Worm (Caenorhabditis elegans): ENCODE results near the gene F40F12.3.

Gene F40F12.3

DNA sequence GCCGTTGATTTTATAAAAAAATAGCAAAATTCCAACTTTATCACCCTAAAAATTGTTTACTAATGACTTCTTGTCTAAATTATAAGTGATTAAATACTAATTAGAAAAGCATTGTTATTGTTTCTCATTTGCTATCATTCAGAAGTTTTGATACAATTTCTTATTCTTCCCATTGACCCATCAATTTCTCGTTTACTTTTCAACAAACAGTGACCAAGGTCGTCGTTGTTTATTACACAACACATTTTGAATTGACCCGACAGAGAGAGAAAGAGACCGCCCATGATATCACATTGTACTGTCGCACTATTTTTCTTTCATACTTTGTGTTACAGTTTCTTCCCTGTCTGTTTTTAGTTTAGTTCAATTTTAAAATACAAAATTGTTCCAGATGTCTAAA lies 6.7 kb upstream of the F40F12.3 start, which contains the start of gene ttr-2:
ttr-2 (plus strand) TSS at position 392 of the 400 bp plus-strand sequence.
- no peak for TF ChIP-seq unc-62 (GFP tag; optimal IDR thresholded peaks at IDR 0.05)

DNA sequence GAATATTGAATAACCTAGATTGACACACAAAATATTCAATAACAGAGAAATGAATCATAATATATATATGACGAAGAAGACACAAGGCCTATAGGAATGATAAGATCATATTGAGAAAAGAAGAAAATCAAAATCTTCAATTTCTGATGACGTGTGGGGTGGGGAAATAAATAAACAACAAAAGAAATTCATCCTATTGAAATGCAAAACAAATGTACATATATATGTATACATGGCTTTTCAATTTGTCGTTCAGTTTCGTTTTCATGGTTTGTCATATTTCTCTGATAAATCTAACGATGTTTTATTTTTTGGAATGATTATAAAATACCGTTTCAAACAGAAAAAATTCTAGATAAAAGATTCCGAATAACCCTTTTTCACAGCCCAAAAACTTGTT lies 6.0 kb upstream of the F40F12.3 start, which contains the start of gene ttr-3:
ttr-3 (minus strand) TSS at position 101 of the 400 bp plus-strand sequence.
- TF ChIP-seq unc-62 (GFP tag; optimal IDR thresholded peaks at IDR 0.05): no peak

ce11 chrIII:9922874-9923273 lies 2.2 kb upstream of the F40F12.3 start, which contains the start of gene cbp-2:
cbp-2 (plus strand) TSS chrIII:9923174.
- TF ChIP-seq unc-62 (GFP tag; optimal IDR thresholded peaks at IDR 0.05): no peak

- no peak for TF ChIP-seq unc-62 (GFP tag; optimal IDR thresholded peaks at IDR 0.05)
Measured at ce11 chrIII:9922310-9922709, 1.6 kb upstream of the F40F12.3 start.

- TF ChIP-seq unc-62 (GFP tag; optimal IDR thresholded peaks at IDR 0.05): no peak
Measured at ce11 chrIII:9913722-9914121, 6.9 kb downstream of the F40F12.3 start, which contains the start of gene cbp-3. cbp-3 (plus strand) TSS chrIII:9913993.

DNA sequence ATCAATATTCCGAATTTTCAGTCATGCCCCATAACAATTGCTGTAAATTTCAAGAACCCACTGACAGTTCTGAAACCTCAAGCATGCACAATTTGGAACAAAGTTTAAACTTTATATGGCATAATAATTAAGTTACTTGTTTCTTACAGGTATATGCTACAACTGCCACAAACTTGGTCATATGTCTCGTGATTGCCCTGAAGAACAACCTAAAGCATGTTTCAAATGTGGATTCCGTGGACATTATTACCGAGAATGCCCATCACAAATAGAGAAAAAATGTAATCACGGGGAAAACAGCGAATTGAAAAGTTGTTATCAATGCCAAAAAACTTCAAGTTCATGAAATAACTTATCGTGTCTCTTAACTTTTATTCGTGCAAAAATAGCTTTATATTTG lies 7.7 kb downstream of the F40F12.3 start:
- TF ChIP-seq unc-62 (GFP tag; optimal IDR thresholded peaks at IDR 0.05): no peak

DNA sequence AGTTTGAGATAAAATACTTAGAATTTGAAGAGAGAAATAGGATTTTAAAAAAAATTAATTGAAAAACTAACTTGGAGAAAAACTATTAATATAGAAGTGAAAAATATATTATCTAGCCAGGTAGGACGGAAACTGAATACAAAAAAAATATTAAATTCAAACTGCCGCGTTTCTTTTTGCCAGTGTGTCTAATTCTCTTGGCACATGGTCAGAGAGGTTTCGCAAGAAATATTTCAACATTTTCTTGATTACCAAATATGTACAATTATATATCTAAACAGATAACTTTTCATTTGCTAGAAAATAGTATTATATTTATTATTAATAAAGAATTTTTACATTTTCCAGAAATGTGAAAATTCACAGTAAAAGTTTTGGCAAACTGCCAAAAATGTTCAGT lies 8.2 kb downstream of the F40F12.3 start:
- TF ChIP-seq unc-62 (GFP tag; optimal IDR thresholded peaks at IDR 0.05): no peak

- no peak for TF ChIP-seq unc-62 (GFP tag; optimal IDR thresholded peaks at IDR 0.05)
Measured at ce11 chrIII:9910608-9911479, 9.8 kb downstream of the F40F12.3 start, which contains the start of the genes cyld-1 and F40F12.9. cyld-1 (minus strand) TSS chrIII:9910658. F40F12.9 (plus strand) TSS chrIII:9911328.

DNA sequence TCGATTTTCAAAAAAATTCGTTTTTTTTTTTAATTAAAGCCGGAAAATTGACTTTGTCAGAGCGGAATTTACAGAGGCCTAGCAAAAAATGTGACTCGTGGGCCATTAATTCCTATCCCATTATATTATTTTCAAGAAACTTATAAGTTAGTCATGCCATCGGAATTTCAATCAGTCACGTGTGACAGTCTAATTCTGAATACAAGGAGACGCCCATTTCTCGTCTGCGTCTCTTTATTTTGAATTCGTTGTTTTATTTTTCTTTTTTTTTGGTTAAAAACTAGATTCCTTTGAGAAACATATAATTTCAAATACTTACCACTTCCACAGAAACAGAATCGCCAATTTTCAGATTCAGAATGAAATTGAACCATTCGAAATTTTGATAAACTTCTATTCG lies 11.9 kb downstream of the F40F12.3 start:
- no peak for TF ChIP-seq unc-62 (GFP tag; optimal IDR thresholded peaks at IDR 0.05)

ce11 chrIII:9907574-9907973 lies 13.1 kb downstream of the F40F12.3 start:
- no peak for TF ChIP-seq unc-62 (GFP tag; optimal IDR thresholded peaks at IDR 0.05)

DNA sequence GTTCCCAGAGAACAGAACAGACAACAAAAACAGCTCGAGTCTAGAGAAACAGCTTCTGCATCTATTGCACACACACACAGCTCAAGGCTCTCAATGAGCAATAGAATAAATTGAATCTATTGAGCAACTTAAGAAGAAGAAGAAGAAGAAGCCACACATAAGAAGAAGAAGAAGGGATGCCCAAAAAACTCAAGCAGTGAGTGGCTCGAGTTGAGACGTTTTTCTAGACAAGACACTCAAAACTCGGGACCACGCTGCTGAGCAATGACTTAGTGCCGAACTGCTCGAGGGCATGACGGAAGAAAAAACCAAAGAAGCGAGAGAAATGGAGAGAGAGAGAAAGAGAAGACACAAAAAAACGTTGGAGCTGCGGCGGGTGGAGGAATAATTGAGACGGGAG lies 15.4 kb downstream of the F40F12.3 start:
- TF ChIP-seq unc-62 (GFP tag; optimal IDR thresholded peaks at IDR 0.05): no peak

ce11 chrIII:9903694-9904292 lies 16.9 kb downstream of the F40F12.3 start:
- TF ChIP-seq unc-62 (GFP tag; optimal IDR thresholded peaks at IDR 0.05): no peak

- TF ChIP-seq unc-62 (GFP tag; optimal IDR thresholded peaks at IDR 0.05): no peak
Measured at ce11 chrIII:9899720-9900119, 20.9 kb downstream of the F40F12.3 start.

DNA sequence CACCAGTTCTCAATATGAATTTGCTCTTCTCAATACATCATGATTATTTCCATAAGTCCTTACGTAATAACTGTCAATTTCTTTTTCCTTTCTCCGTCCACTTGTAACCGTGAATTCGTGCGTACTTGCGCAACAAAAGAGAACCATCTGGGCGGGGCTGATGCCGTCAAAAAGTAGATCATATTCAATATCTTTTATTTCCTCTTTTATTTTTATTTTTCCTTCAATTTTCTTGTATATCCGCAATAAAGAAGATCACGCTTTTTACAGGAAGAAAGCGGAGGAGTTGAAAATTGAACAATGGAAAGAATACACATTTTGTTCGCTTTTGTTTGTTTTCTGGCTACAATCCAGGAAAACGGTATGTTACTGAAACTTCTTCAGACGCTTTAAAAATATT lies 27.8 kb downstream of the F40F12.3 start, which contains the start of gene mam-7:
mam-7 (plus strand) TSS at position 301 of the 400 bp plus-strand sequence.
- no peak for TF ChIP-seq unc-62 (GFP tag; optimal IDR thresholded peaks at IDR 0.05)

ce11 chrIII:9891324-9891723 lies 29.3 kb downstream of the F40F12.3 start, which contains the start of gene alg-4:
alg-4 (minus strand) TSS chrIII:9891424.
- TF ChIP-seq unc-62 (GFP tag; optimal IDR thresholded peaks at IDR 0.05): no peak

- no peak for TF ChIP-seq unc-62 (GFP tag; optimal IDR thresholded peaks at IDR 0.05)
Measured at ce11 chrIII:9886323-9886722, 34.3 kb downstream of the F40F12.3 start.

ce11 chrIII:9885609-9886008 lies 35.1 kb downstream of the F40F12.3 start:
- TF ChIP-seq unc-62 (GFP tag; optimal IDR thresholded peaks at IDR 0.05): no peak
